Fruit fly (Drosophila melanogaster) whole organism, pupa: ENCODE data around the gene CG33641.
A peak's percentile ranks its signal among the peaks of the same experiment; 100 is the strongest.

ENCODE experiments used
- CG12605 ChIP-seq: fragments of 200-800 bp; sonication (Bioruptor generic); IDR thresholded peaks from 2 replicates; pipeline ENCODE4 v1.3.6; 2022; ENCODE audit warnings: missing biosample characterization, missing genetic modification characterization
- CG13204 ChIP-seq: fragments of 200-800 bp; sonication (Bioruptor generic); optimal IDR thresholded peaks from 2 replicates; lab custom pipeline; 2018; ENCODE audit warnings: missing biosample characterization, mild to moderate bottlenecking, missing genetic modification characterization, moderate library complexity
- CG15710 ChIP-seq: fragments of 200-800 bp; sonication (Bioruptor generic); optimal IDR thresholded peaks from 2 replicates; lab custom pipeline; 2018; ENCODE audit warnings: missing biosample characterization, mild to moderate bottlenecking, missing genetic modification characterization, moderate library complexity
- CG17806 ChIP-seq: fragments of 200-800 bp; sonication (Bioruptor generic); optimal IDR thresholded peaks from 2 replicates; lab custom pipeline; 2018; ENCODE audit warnings: missing biosample characterization, mild to moderate bottlenecking, missing genetic modification characterization, moderate library complexity
- CG32121 ChIP-seq: fragments of 200-800 bp; sonication (Bioruptor generic); IDR thresholded peaks from 2 replicates; pipeline ENCODE4 v1.3.6; 2022; ENCODE audit warnings: missing biosample characterization, missing genetic modification characterization
- CG34367 ChIP-seq: fragments of 200-800 bp; sonication (Bioruptor generic); optimal IDR thresholded peaks from 2 replicates; lab custom pipeline; 2018; ENCODE audit warnings: missing biosample characterization, mild to moderate bottlenecking, missing genetic modification characterization
- CG8159 ChIP-seq: fragments of 200-800 bp; sonication (Bioruptor generic); optimal IDR thresholded peaks from 3 replicates; lab custom pipeline; 2018; ENCODE audit warnings: missing biosample characterization, mild to moderate bottlenecking, missing genetic modification characterization, moderate library complexity
- CG8301 ChIP-seq: fragments of 200-800 bp; sonication (Bioruptor generic); optimal IDR thresholded peaks from 2 replicates; lab custom pipeline; 2018; ENCODE audit warnings: missing biosample characterization, mild to moderate bottlenecking, missing genetic modification characterization
- CG9948 ChIP-seq: fragments of 200-800 bp; sonication (Bioruptor generic); optimal IDR thresholded peaks from 2 replicates; lab custom pipeline; 2018; ENCODE audit warnings: missing biosample characterization, mild to moderate bottlenecking, missing genetic modification characterization, moderate library complexity
- EcR ChIP-seq: fragments of 200-800 bp; sonication (Bioruptor generic); optimal IDR thresholded peaks from 3 replicates; lab custom pipeline; 2019; ENCODE audit warnings: missing biosample characterization, missing genetic modification characterization, mild to moderate bottlenecking, moderate library complexity, missing genetic modification reagents
- Pif1A ChIP-seq: fragments of 200-800 bp; sonication (Bioruptor generic); optimal IDR thresholded peaks from 3 replicates; lab custom pipeline; 2016; ENCODE audit warnings: missing biosample characterization, missing genetic modification characterization
- gl ChIP-seq: fragments of 200-800 bp; sonication (Bioruptor generic); optimal IDR thresholded peaks from 2 replicates; lab custom pipeline; 2018; ENCODE audit warnings: missing biosample characterization, mild to moderate bottlenecking, missing genetic modification characterization

dm6 chr2L:13549973-13550458 is 21.2 kb downstream of the CG33641 start, which contains the start of gene kuz:
- TF ChIP-seq CG8159 (tag; lab: Kevin White, UChicago) (peak; percentile 11), Pif1A (GFP tag; lab: Kevin White, UChicago) (peak; percentile 48), CG9948 (no peak), gl (tag; lab: Kevin White, UChicago) (peak; percentile 4), CG17806 (tag; lab: Kevin White, UChicago) (no peak), CG32121 (GFP tag; lab: Robert Waterston, UW) (peak; percentile 66), CG15710 (peak; percentile 5), CG8301 (tag; lab: Kevin White, UChicago) (no peak), CG12605 (peak; percentile 63; the same call in 1 of the 2 replicates), EcR (peak; percentile 56), CG34367 (peak; percentile 19), CG13204 (GFP tag; lab: Kevin White, UChicago) (peak; percentile 1)
